Worm (Caenorhabditis elegans) whole organism, L4 larva: ENCODE measurements around the gene ceh-14.

ENCODE experiments used
- F49E8.2 ChIP-seq: sonication (generic microtip); optimal IDR thresholded peaks from 2 replicates; lab custom pipeline; 2016; ENCODE audit warnings: missing compliant biosample characterization, mild to moderate bottlenecking, missing genetic modification characterization, borderline replicate concordance
- ZK546.5 ChIP-seq, 2 experiments: sonication (generic microtip); optimal IDR thresholded peaks; 2 replicates each; lab custom pipeline; 2017; ENCODE audit warnings: missing biosample characterization in 2 of 2, missing genetic modification characterization in 2 of 2
- dpl-1 ChIP-seq: fragments of 150-350 bp; optimal IDR thresholded peaks from 2 replicates; lab custom pipeline; 2014; ENCODE audit warnings: missing biosample characterization, missing genetic modification reagents, missing genetic modification characterization
- hlh-11 ChIP-seq: fragments of 200-800 bp; sonication (Bioruptor generic); optimal IDR thresholded peaks from 2 replicates; lab custom pipeline; 2018; ENCODE audit warnings: mild to moderate bottlenecking, missing genetic modification characterization, missing compliant biosample characterization
- unc-130 ChIP-seq: sonication (generic microtip); optimal IDR thresholded peaks from 2 replicates; lab custom pipeline; 2016; ENCODE audit warnings: missing genetic modification reagents, missing genetic modification characterization, missing compliant biosample characterization
- zag-1 ChIP-seq: fragments of 150-350 bp; optimal IDR thresholded peaks from 2 replicates; lab custom pipeline; 2014; ENCODE audit warnings: missing biosample characterization, missing genetic modification characterization

DNA sequence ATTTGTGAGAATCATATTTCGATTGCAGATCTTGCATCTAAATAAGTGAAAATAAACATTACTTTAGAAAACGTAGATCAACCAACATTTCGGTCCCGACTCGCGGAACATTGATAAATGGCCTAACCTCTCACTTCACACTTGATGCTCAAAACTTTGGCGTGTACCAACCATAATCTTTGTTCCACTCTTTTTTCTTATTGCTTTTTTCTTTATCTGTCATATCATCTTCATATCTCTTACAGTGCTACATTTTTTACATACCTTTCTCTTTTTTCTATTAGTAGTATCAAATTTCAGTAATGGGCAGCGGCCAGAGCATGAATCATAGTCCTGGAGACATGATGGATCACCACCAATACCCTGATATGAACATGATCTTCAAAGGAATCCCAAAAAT, 7.3 kb downstream of the ceh-14 start, which contains the start of gene F46C8.3:
- TF ChIP-seq ZK546.5 (tag; optimal IDR thresholded peaks at IDR 0.05; lab: Kevin White, UChicago) (no peak), zag-1 (tag; lab: Kevin White, UChicago) (no peak), dpl-1 (GFP tag; lab: Kevin White, UChicago) (no peak), F49E8.2 (no peak), unc-130 (no peak), hlh-11 (tag; lab: Kevin White, UChicago) (no peak)
